Worm (Caenorhabditis elegans): ENCODE data around the gene bath-46.

DNA sequence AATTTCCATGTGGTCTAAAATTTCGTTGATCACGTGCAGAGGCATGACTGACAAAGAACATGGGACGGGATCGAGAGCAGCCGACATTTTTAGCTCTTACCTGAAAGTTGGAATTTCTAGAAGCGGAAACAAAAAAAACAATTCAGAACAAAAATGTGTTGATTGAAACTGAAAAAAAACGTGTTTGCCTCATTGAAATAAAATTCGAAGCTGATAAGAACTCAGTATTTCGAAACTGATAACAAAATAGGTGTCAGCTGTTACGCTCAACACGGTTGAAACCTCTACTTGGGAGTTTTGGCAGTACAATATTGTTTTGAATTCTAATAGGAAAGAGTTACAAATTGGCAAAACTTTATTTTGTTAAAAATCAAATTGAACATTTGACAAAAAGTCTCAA lies 11.2 kb downstream of the bath-46 start:
- no peak for TF ChIP-seq aly-2 (tag; optimal IDR thresholded peaks at IDR 0.05)
- no peak for TF ChIP-seq nhr-12 (tag; optimal IDR thresholded peaks at IDR 0.05)
- TF ChIP-seq unc-62 (GFP tag; optimal IDR thresholded peaks at IDR 0.05): no peak
- TF ChIP-seq unc-55 (GFP tag; optimal IDR thresholded peaks at IDR 0.05): no peak
- TF ChIP-seq ztf-11 (tag; optimal IDR thresholded peaks at IDR 0.05): no peak
